Fruit fly (Drosophila melanogaster) whole organism, embryonic: ENCODE measurements around the gene Gad1.

Experiments used
- Asciz ChIP-seq: fragments of 200-800 bp; sonication (Bioruptor generic); optimal IDR thresholded peaks from 2 replicates; lab custom pipeline; 2017; ENCODE audit warnings: missing biosample characterization, mild to moderate bottlenecking, missing genetic modification characterization, missing genetic modification reagents
- Atf3 ChIP-seq: fragments of 200-800 bp; sonication (Bioruptor generic); optimal IDR thresholded peaks from 3 replicates; lab custom pipeline; 2016; ENCODE audit warnings: missing biosample characterization, missing genetic modification characterization
- BtbVII ChIP-seq: fragments of 200-800 bp; sonication (Bioruptor generic); optimal IDR thresholded peaks from 3 replicates; lab custom pipeline; 2017; ENCODE audit warnings: missing biosample characterization, mild to moderate bottlenecking, missing genetic modification characterization
- CG10431 ChIP-seq: fragments of 200-800 bp; sonication (Bioruptor generic); optimal IDR thresholded peaks from 3 replicates; lab custom pipeline; 2018; ENCODE audit warnings: missing biosample characterization, mild to moderate bottlenecking, missing genetic modification characterization
- CG10543 ChIP-seq: fragments of 200-800 bp; sonication (Bioruptor generic); optimal IDR thresholded peaks from 3 replicates; lab custom pipeline; 2017; ENCODE audit warnings: missing biosample characterization, mild to moderate bottlenecking, missing genetic modification characterization, moderate library complexity
- CG12104 ChIP-seq: fragments of 200-800 bp; sonication (Bioruptor generic); optimal IDR thresholded peaks from 3 replicates; lab custom pipeline; 2016; ENCODE audit warnings: missing biosample characterization, missing genetic modification characterization
- CG13624 ChIP-seq: fragments of 200-800 bp; sonication (Bioruptor generic); optimal IDR thresholded peaks from 2 replicates; lab custom pipeline; 2016; ENCODE audit warnings: missing biosample characterization, missing genetic modification characterization
- CG13894 ChIP-seq: fragments of 200-800 bp; sonication (Bioruptor generic); optimal IDR thresholded peaks from 3 replicates; lab custom pipeline; 2018; ENCODE audit warnings: missing biosample characterization, mild to moderate bottlenecking, missing genetic modification characterization, moderate library complexity
- CG15601 ChIP-seq: fragments of 200-800 bp; sonication (Bioruptor generic); optimal IDR thresholded peaks from 3 replicates; lab custom pipeline; 2019; ENCODE audit warnings: missing biosample characterization, mild to moderate bottlenecking, missing genetic modification characterization, moderate library complexity
- CG1792 ChIP-seq: fragments of 200-800 bp; sonication (Bioruptor generic); optimal IDR thresholded peaks from 2 replicates; lab custom pipeline; 2016; ENCODE audit warnings: missing biosample characterization, missing genetic modification characterization
- CG18262 ChIP-seq: fragments of 200-800 bp; optimal IDR thresholded peaks from 3 replicates; lab custom pipeline; 2019; ENCODE audit warnings: missing biosample characterization, mild to moderate bottlenecking, missing genetic modification characterization, moderate library complexity
- CG18764 ChIP-seq: fragments of 200-800 bp; sonication (Bioruptor generic); optimal IDR thresholded peaks from 3 replicates; lab custom pipeline; 2016; ENCODE audit warnings: missing biosample characterization, missing genetic modification characterization
- CG4424 ChIP-seq: fragments of 200-800 bp; sonication (Bioruptor generic); optimal IDR thresholded peaks from 3 replicates; lab custom pipeline; 2016; ENCODE audit warnings: missing biosample characterization, missing genetic modification characterization
- CG6654 ChIP-seq: fragments of 200-800 bp; sonication (Bioruptor generic); optimal IDR thresholded peaks from 2 replicates; lab custom pipeline; 2017; ENCODE audit warnings: missing biosample characterization, mild to moderate bottlenecking, missing genetic modification characterization
- CG6813 ChIP-seq: fragments of 200-800 bp; sonication (Bioruptor generic); optimal IDR thresholded peaks from 2 replicates; lab custom pipeline; 2017; ENCODE audit warnings: missing biosample characterization, missing genetic modification characterization, mild to moderate bottlenecking, moderate library complexity, missing genetic modification reagents
- CG7963 ChIP-seq: fragments of 200-800 bp; sonication (Bioruptor generic); IDR thresholded peaks from 3 replicates; pipeline ENCODE4 v1.3.6; 2022; ENCODE audit warnings: missing biosample characterization, missing genetic modification characterization; ENCODE audit not compliant: partially characterized antibody
- CG8924 ChIP-seq: fragments of 200-800 bp; optimal IDR thresholded peaks from 3 replicates; lab custom pipeline; 2019; ENCODE audit warnings: missing biosample characterization, mild to moderate bottlenecking, missing genetic modification characterization, moderate library complexity
- CG9215 ChIP-seq: fragments of 200-800 bp; sonication (Bioruptor generic); IDR thresholded peaks from 2 replicates; pipeline ENCODE4 v1.3.6; 2022; ENCODE audit warnings: missing biosample characterization, missing genetic modification characterization
- Fer1 ChIP-seq: fragments of 200-800 bp; sonication (Bioruptor generic); optimal IDR thresholded peaks from 2 replicates; lab custom pipeline; 2017; ENCODE audit warnings: missing biosample characterization, mild to moderate bottlenecking, missing genetic modification characterization
- Hr78 ChIP-seq, 2 experiments: fragments of 200-800 bp in 1 of 2; fragments of >200 bp in 1 of 2; sonication (Bioruptor generic) in 1 of 2; optimal IDR thresholded peaks; 2 replicates each; lab custom pipeline; 2017 to 2019; ENCODE audit warnings: missing biosample characterization in 2 of 2, missing genetic modification characterization in 2 of 2, mild to moderate bottlenecking in 1 of 2, moderate library complexity in 1 of 2
- Hsf ChIP-seq: fragments of 200-800 bp; sonication (Bioruptor generic); optimal IDR thresholded peaks from 3 replicates; lab custom pipeline; 2016; ENCODE audit warnings: missing biosample characterization, missing genetic modification characterization
- Jarid2 ChIP-seq: fragments of 200-800 bp; sonication (Bioruptor generic); optimal IDR thresholded peaks from 3 replicates; lab custom pipeline; 2017; ENCODE audit warnings: mild to moderate bottlenecking, missing biosample characterization, missing genetic modification reagents, missing genetic modification characterization
- MBD-R2 ChIP-seq: fragments of 200-800 bp; sonication (Bioruptor generic); IDR thresholded peaks from 2 replicates; pipeline ENCODE4 v1.3.6; 2022; ENCODE audit warnings: missing biosample characterization, missing genetic modification characterization
- Mrtf ChIP-seq: fragments of 200-800 bp; sonication (Bioruptor generic); IDR thresholded peaks from 3 replicates; pipeline ENCODE4 v1.3.6; 2022; ENCODE audit warnings: missing biosample characterization, missing genetic modification characterization
- Nf-YC ChIP-seq: fragments of 200-800 bp; optimal IDR thresholded peaks from 3 replicates; lab custom pipeline; 2019; ENCODE audit warnings: missing biosample characterization, mild to moderate bottlenecking, missing genetic modification characterization, moderate library complexity
- Optix ChIP-seq: fragments of 200-800 bp; sonication (Bioruptor generic); IDR thresholded peaks from 3 replicates; pipeline ENCODE4 v1.3.6; 2022; ENCODE audit warnings: missing biosample characterization, missing genetic modification characterization
- Rfx ChIP-seq: fragments of 200-800 bp; sonication (Bioruptor generic); IDR thresholded peaks from 2 replicates; pipeline ENCODE4 v1.3.6; 2022; ENCODE audit warnings: missing biosample characterization, missing genetic modification characterization
- Rx ChIP-seq: fragments of 200-800 bp; sonication (Bioruptor generic); IDR thresholded peaks from 2 replicates; pipeline ENCODE4 v1.3.6; 2022; ENCODE audit warnings: missing biosample characterization, missing genetic modification characterization
- Sry-δ ChIP-seq: fragments of 200-800 bp; sonication (Bioruptor generic); optimal IDR thresholded peaks from 2 replicates; lab custom pipeline; 2016; ENCODE audit warnings: missing biosample characterization, missing genetic modification characterization
- Stat92E ChIP-seq, 3 experiments: fragments of >200 bp in 2 of 3; fragments of 200-800 bp in 1 of 3; sonication (Bioruptor generic) in 1 of 3; optimal IDR thresholded peaks; 2 replicates each; lab custom pipeline; 2017 to 2019; ENCODE audit warnings: missing biosample characterization in 3 of 3, missing genetic modification characterization in 3 of 3, mild to moderate bottlenecking in 1 of 3, moderate library complexity in 1 of 3
- Trl ChIP-seq, 3 experiments: fragments of >200 bp in 2 of 3; fragments of 200-800 bp in 1 of 3; sonication (Bioruptor generic) in 1 of 3; optimal IDR thresholded peaks; 2 replicates in 1 of 3; 3 replicates in 2 of 3; lab custom pipeline; 2016 to 2017; ENCODE audit warnings: missing biosample characterization in 1 of 3, missing genetic modification characterization in 1 of 3
- ab ChIP-seq: fragments of 200-800 bp; sonication (Bioruptor generic); optimal IDR thresholded peaks from 2 replicates; lab custom pipeline; 2016; ENCODE audit warnings: missing biosample characterization, missing genetic modification characterization
- ato ChIP-seq: fragments of 200-800 bp; sonication (Bioruptor generic); IDR thresholded peaks from 2 replicates; pipeline ENCODE4 v1.3.6; 2022; ENCODE audit warnings: missing biosample characterization, missing genetic modification characterization; ENCODE audit not compliant: partially characterized antibody
- bsh ChIP-seq, 2 experiments: fragments of 200-800 bp; sonication (Bioruptor generic); optimal IDR thresholded peaks; 2 replicates each; lab custom pipeline; 2017 to 2018; ENCODE audit warnings: mild to moderate bottlenecking in 2 of 2, missing biosample characterization in 2 of 2, missing genetic modification characterization in 2 of 2, moderate library complexity in 1 of 2
- cad ChIP-seq: fragments of >200 bp; optimal IDR thresholded peaks from 2 replicates; lab custom pipeline; 2017; ENCODE audit warnings: missing biosample characterization, missing genetic modification characterization
- cg ChIP-seq: fragments of 200-800 bp; sonication (Bioruptor generic); optimal IDR thresholded peaks from 3 replicates; lab custom pipeline; 2019; ENCODE audit warnings: missing biosample characterization, mild to moderate bottlenecking, missing genetic modification characterization, moderate library complexity
- crol ChIP-seq: fragments of 200-800 bp; sonication (Bioruptor generic); IDR thresholded peaks from 2 replicates; pipeline ENCODE4 v1.3.6; 2022; ENCODE audit warnings: missing biosample characterization, missing genetic modification characterization
- dan ChIP-seq: fragments of 200-800 bp; sonication (Bioruptor generic); IDR thresholded peaks from 2 replicates; pipeline ENCODE4 v1.3.6; 2022; ENCODE audit warnings: missing biosample characterization, missing genetic modification characterization
- eve ChIP-seq, 2 experiments: fragments of >200 bp; optimal IDR thresholded peaks; 2 replicates each; lab custom pipeline; 2017; ENCODE audit warnings: missing biosample characterization in 2 of 2, missing genetic modification characterization in 2 of 2
- grau ChIP-seq: fragments of 200-800 bp; optimal IDR thresholded peaks from 3 replicates; lab custom pipeline; 2019; ENCODE audit warnings: missing biosample characterization, mild to moderate bottlenecking, missing genetic modification characterization, moderate library complexity
- grn ChIP-seq: fragments of 200-800 bp; sonication (Bioruptor generic); optimal IDR thresholded peaks from 3 replicates; lab custom pipeline; 2017; ENCODE audit warnings: missing biosample characterization, missing genetic modification characterization
- gsb ChIP-seq: fragments of 200-800 bp; sonication (Bioruptor generic); IDR thresholded peaks from 2 replicates; pipeline ENCODE4 v1.3.6; 2022; ENCODE audit warnings: missing biosample characterization, missing genetic modification characterization
- maf-S ChIP-seq: fragments of 200-800 bp; sonication (Bioruptor generic); optimal IDR thresholded peaks from 2 replicates; lab custom pipeline; 2016; ENCODE audit warnings: missing biosample characterization, missing genetic modification characterization
- pho ChIP-seq: fragments of 200-800 bp; sonication (Bioruptor generic); optimal IDR thresholded peaks from 2 replicates; lab custom pipeline; 2016; ENCODE audit warnings: missing biosample characterization, missing genetic modification characterization
- sens-2 ChIP-seq: fragments of 200-800 bp; sonication (Bioruptor generic); IDR thresholded peaks from 2 replicates; pipeline ENCODE4 v1.3.6; 2022; ENCODE audit warnings: missing biosample characterization, missing genetic modification characterization
- slp2 ChIP-seq: fragments of 200-800 bp; sonication (Bioruptor generic); optimal IDR thresholded peaks from 2 replicates; lab custom pipeline; 2016; ENCODE audit warnings: missing biosample characterization, missing genetic modification characterization
- sr ChIP-seq: fragments of 200-800 bp; sonication (Bioruptor generic); IDR thresholded peaks from 3 replicates; pipeline ENCODE4 v1.3.6; 2022; ENCODE audit warnings: missing biosample characterization, missing genetic modification characterization
- stc ChIP-seq: fragments of 200-800 bp; sonication (Bioruptor generic); IDR thresholded peaks from 2 replicates; pipeline ENCODE4 v1.3.6; 2022; ENCODE audit warnings: missing biosample characterization, missing genetic modification characterization
- vvl ChIP-seq: fragments of 200-800 bp; sonication (Bioruptor generic); IDR thresholded peaks from 2 replicates; pipeline ENCODE4 v1.3.6; 2022; ENCODE audit warnings: missing biosample characterization, missing genetic modification characterization

Gad1 gene

dm6 chr3L:4122185-4122767, 33.7 kb upstream of the Gad1 start, which contains the start of gene Chd64 (continued):
- TF ChIP-seq CG12104: peak; percentile 14
- TF ChIP-seq CG6654 (GFP tag; lab: Kevin White, UChicago): no peak
- peak; percentile 51; the same call in 1 of the 2 replicates for TF ChIP-seq ato
- TF ChIP-seq sens-2 (GFP tag; lab: Robert Waterston, UW): no peak
- TF ChIP-seq Rx (GFP tag; lab: Robert Waterston, UW): no peak
- TF ChIP-seq Hsf (GFP tag; lab: Kevin White, UChicago): peak; percentile 23
- peak; percentile 89 for TF ChIP-seq BtbVII (GFP tag; lab: Kevin White, UChicago)
- peak; percentile 36; the same call in 1 of the 2 replicates for TF ChIP-seq MBD-R2 (GFP tag; lab: Robert Waterston, UW)
- TF ChIP-seq slp2 (GFP tag; lab: Kevin White, UChicago): no peak
- peak; percentile 39 for TF ChIP-seq CG8924 (tag; lab: Kevin White, UChicago)
- TF ChIP-seq Hr78 (GFP tag; optimal IDR thresholded peaks at IDR 0.05; lab: Kevin White, UChicago): peak in 1 of 2 experiments; percentile 64
- peak; percentile 76 for TF ChIP-seq vvl (GFP tag; lab: Robert Waterston, UW)
- no peak; the same call in 2 of the 3 replicates for TF ChIP-seq Optix (GFP tag; lab: Robert Waterston, UW)
- no peak for TF ChIP-seq CG18764 (GFP tag; lab: Kevin White, UChicago)
- no peak for TF ChIP-seq CG7963 (GFP tag; lab: Robert Waterston, UW)
- TF ChIP-seq stc (GFP tag; lab: Robert Waterston, UW): 0 out of 2 replicates have a peak, but pooled peaks have one; percentile 14
- TF ChIP-seq maf-S (GFP tag; lab: Kevin White, UChicago): peak; percentile 14
- peak; percentile 75 for TF ChIP-seq grn (GFP tag; lab: Kevin White, UChicago)
- TF ChIP-seq Mrtf (GFP tag; lab: Robert Waterston, UW): 0 out of 3 replicates have a peak, but pooled peaks have one; percentile 18
- TF ChIP-seq Jarid2 (GFP tag; lab: Kevin White, UChicago): peak; percentile 90
- TF ChIP-seq CG10431 (GFP tag; lab: Kevin White, UChicago): no peak
- no peak for TF ChIP-seq CG4424
- peak; percentile 29; the same call in 1 of the 2 replicates for TF ChIP-seq gsb (GFP tag; lab: Robert Waterston, UW)
- TF ChIP-seq CG13624: peak; percentile 49
- TF ChIP-seq Rfx (GFP tag; lab: Robert Waterston, UW): peak; percentile 58
- peak; percentile 93 for TF ChIP-seq Atf3 (GFP tag; lab: Kevin White, UChicago)
- no peak for TF ChIP-seq ab (GFP tag; lab: Kevin White, UChicago)
- peak; percentile 48 for TF ChIP-seq Nf-YC (tag; lab: Kevin White, UChicago)
- TF ChIP-seq CG18262 (tag; lab: Kevin White, UChicago): no peak
- peak; percentile 52 for TF ChIP-seq grau (tag; lab: Kevin White, UChicago)
- peak; percentile 65 for TF ChIP-seq CG13894 (tag; lab: Kevin White, UChicago)
- TF ChIP-seq Stat92E (GFP tag; optimal IDR thresholded peaks at IDR 0.05; lab: Kevin White, UChicago): peak in 1 of 3 experiments; percentile 4
- peak; percentile 55; the same call in 1 of the 3 replicates for TF ChIP-seq sr (GFP tag; lab: Robert Waterston, UW)
- peak in 1 of 2 experiments; percentile 86 for TF ChIP-seq eve (GFP tag; optimal IDR thresholded peaks at IDR 0.05; lab: Kevin White, UChicago)
- no peak; the same call in 1 of the 2 replicates for TF ChIP-seq crol
- peak; percentile 82 for TF ChIP-seq Fer1 (GFP tag; lab: Kevin White, UChicago)
- TF ChIP-seq CG15601 (tag; lab: Kevin White, UChicago): peak; percentile 32
- TF ChIP-seq CG1792: peak; percentile 5
- peak; percentile 86 for TF ChIP-seq CG10543 (GFP tag; lab: Kevin White, UChicago)
- TF ChIP-seq cg: no peak
- TF ChIP-seq bsh (GFP tag; optimal IDR thresholded peaks at IDR 0.05; lab: Kevin White, UChicago): no peak
- peak; percentile 24 for TF ChIP-seq Asciz (GFP tag; lab: Kevin White, UChicago)
- no peak for TF ChIP-seq cad (GFP tag; lab: Kevin White, UChicago)
- peak; percentile 67 for TF ChIP-seq CG6813 (GFP tag; lab: Kevin White, UChicago)
- TF ChIP-seq CG9215 (GFP tag; lab: Robert Waterston, UW): no peak
- peak; percentile 5 for TF ChIP-seq Sry-δ (GFP tag; lab: Kevin White, UChicago)
- no peak for TF ChIP-seq Trl (optimal IDR thresholded peaks at IDR 0.05; lab: Kevin White, UChicago)
- TF ChIP-seq Trl (GFP tag; optimal IDR thresholded peaks at IDR 0.05; lab: Kevin White, UChicago): peak; percentile 36
- TF ChIP-seq pho: peak; percentile 35
- no peak for TF ChIP-seq dan (GFP tag; lab: Robert Waterston, UW)
